Fruit fly (Drosophila melanogaster) whole organism, embryonic: ENCODE data around the gene RpS3.
A peak's percentile ranks its signal among the peaks of the same experiment; 100 is the strongest.

Experiments
- CG1024 ChIP-seq: fragments of 200-800 bp; sonication (Bioruptor generic); IDR thresholded peaks from 2 replicates; pipeline ENCODE4 v1.3.6; 2022; ENCODE audit warnings: missing biosample characterization, missing genetic modification characterization
- CG11247 ChIP-seq: fragments of 200-800 bp; sonication (Bioruptor generic); IDR thresholded peaks from 2 replicates; pipeline ENCODE4 v1.3.6; 2022; ENCODE audit warnings: missing biosample characterization, missing genetic modification characterization
- CG12391 ChIP-seq: fragments of 200-800 bp; sonication (Bioruptor generic); optimal IDR thresholded peaks from 3 replicates; lab custom pipeline; 2018; ENCODE audit warnings: missing biosample characterization, mild to moderate bottlenecking, missing genetic modification characterization, moderate library complexity
- CG12769 ChIP-seq: fragments of 200-800 bp; sonication (Bioruptor generic); optimal IDR thresholded peaks from 2 replicates; lab custom pipeline; 2019; ENCODE audit warnings: missing biosample characterization, mild to moderate bottlenecking, missing genetic modification characterization, moderate library complexity
- CG12942 ChIP-seq: fragments of 200-800 bp; sonication (Bioruptor generic); optimal IDR thresholded peaks from 3 replicates; lab custom pipeline; 2016; ENCODE audit warnings: missing biosample characterization, missing genetic modification characterization
- CG14050 ChIP-seq: fragments of 200-800 bp; sonication (Bioruptor generic); IDR thresholded peaks from 3 replicates; pipeline ENCODE4 v1.3.6; 2022; ENCODE audit warnings: missing biosample characterization, missing genetic modification characterization
- CG15601 ChIP-seq: fragments of 200-800 bp; sonication (Bioruptor generic); optimal IDR thresholded peaks from 3 replicates; lab custom pipeline; 2019; ENCODE audit warnings: missing biosample characterization, mild to moderate bottlenecking, missing genetic modification characterization, moderate library complexity
- CG16779 ChIP-seq: fragments of 200-800 bp; sonication (Bioruptor generic); IDR thresholded peaks from 2 replicates; pipeline ENCODE4 v1.3.6; 2022; ENCODE audit warnings: missing biosample characterization, missing genetic modification characterization
- CG17328 ChIP-seq: fragments of 200-800 bp; sonication (Bioruptor generic); IDR thresholded peaks from 2 replicates; pipeline ENCODE4 v1.3.6; 2022; ENCODE audit warnings: missing biosample characterization, missing genetic modification characterization
- CG1792 ChIP-seq: fragments of 200-800 bp; sonication (Bioruptor generic); optimal IDR thresholded peaks from 2 replicates; lab custom pipeline; 2016; ENCODE audit warnings: missing biosample characterization, missing genetic modification characterization
- CG18262 ChIP-seq: fragments of 200-800 bp; optimal IDR thresholded peaks from 3 replicates; lab custom pipeline; 2019; ENCODE audit warnings: missing biosample characterization, mild to moderate bottlenecking, missing genetic modification characterization, moderate library complexity
- CG18619 ChIP-seq: fragments of 200-800 bp; sonication (Bioruptor generic); optimal IDR thresholded peaks from 3 replicates; lab custom pipeline; 2017; ENCODE audit warnings: missing biosample characterization, mild to moderate bottlenecking, missing genetic modification characterization
- CG31441 ChIP-seq: fragments of 200-800 bp; sonication (Bioruptor generic); IDR thresholded peaks from 2 replicates; pipeline ENCODE4 v1.3.6; 2022; ENCODE audit warnings: missing biosample characterization, missing genetic modification characterization
- CG4424 ChIP-seq: fragments of 200-800 bp; sonication (Bioruptor generic); optimal IDR thresholded peaks from 3 replicates; lab custom pipeline; 2016; ENCODE audit warnings: missing biosample characterization, missing genetic modification characterization
- CG6175 ChIP-seq: fragments of 200-800 bp; sonication (Bioruptor generic); IDR thresholded peaks from 3 replicates; pipeline ENCODE4 v1.3.6; 2022; ENCODE audit warnings: missing biosample characterization, missing genetic modification characterization
- CG6813 ChIP-seq: fragments of 200-800 bp; sonication (Bioruptor generic); optimal IDR thresholded peaks from 2 replicates; lab custom pipeline; 2017; ENCODE audit warnings: missing biosample characterization, missing genetic modification characterization, mild to moderate bottlenecking, moderate library complexity, missing genetic modification reagents
- CG7372 ChIP-seq: fragments of 200-800 bp; sonication (Bioruptor generic); IDR thresholded peaks from 2 replicates; pipeline ENCODE4 v1.3.6; 2022; ENCODE audit warnings: missing biosample characterization, missing genetic modification characterization
- CG8281 ChIP-seq: fragments of 200-800 bp; sonication (Bioruptor generic); optimal IDR thresholded peaks from 2 replicates; lab custom pipeline; 2018; ENCODE audit warnings: missing biosample characterization, mild to moderate bottlenecking, missing genetic modification characterization, moderate library complexity
- CG8478 ChIP-seq: fragments of >200 bp; optimal IDR thresholded peaks from 2 replicates; lab custom pipeline; 2018
- CrebB ChIP-seq: fragments of 200-800 bp; sonication (Bioruptor generic); optimal IDR thresholded peaks from 3 replicates; lab custom pipeline; 2018; ENCODE audit warnings: missing biosample characterization, mild to moderate bottlenecking, missing genetic modification characterization
- D19A ChIP-seq: fragments of 200-800 bp; optimal IDR thresholded peaks from 3 replicates; lab custom pipeline; 2019; ENCODE audit warnings: missing biosample characterization, mild to moderate bottlenecking, missing genetic modification characterization, moderate library complexity
- Deaf1 ChIP-seq: fragments of 200-800 bp; optimal IDR thresholded peaks from 3 replicates; lab custom pipeline; 2019; ENCODE audit warnings: missing biosample characterization, mild to moderate bottlenecking, missing genetic modification characterization, moderate library complexity
- Doc3 ChIP-seq: fragments of 200-800 bp; sonication (Bioruptor generic); IDR thresholded peaks from 3 replicates; pipeline ENCODE4 v1.3.6; 2022; ENCODE audit warnings: missing biosample characterization, missing genetic modification characterization; ENCODE audit not compliant: partially characterized antibody
- Ets65A ChIP-seq: fragments of 200-800 bp; sonication (Bioruptor generic); peaks from one replicate; lab custom pipeline; 2016; ENCODE audit warnings: missing biosample characterization, missing genetic modification characterization
- HHEX ChIP-seq: fragments of 200-800 bp; sonication (Bioruptor generic); optimal IDR thresholded peaks from 3 replicates; lab custom pipeline; 2017; ENCODE audit warnings: missing biosample characterization, mild to moderate bottlenecking, missing genetic modification characterization, missing genetic modification reagents
- Lpt ChIP-seq: fragments of >200 bp; optimal IDR thresholded peaks from 2 replicates; lab custom pipeline; 2018; ENCODE audit warnings: missing biosample characterization, missing genetic modification characterization
- Med ChIP-seq: fragments of 200-800 bp; sonication (Bioruptor generic); peaks from one replicate; lab custom pipeline; 2016; ENCODE audit warnings: missing biosample characterization, missing genetic modification characterization, mild to moderate bottlenecking, inconsistent platforms, moderate library complexity
- Mes4 ChIP-seq: fragments of 200-800 bp; sonication (Bioruptor generic); optimal IDR thresholded peaks from 2 replicates; lab custom pipeline; 2016; ENCODE audit warnings: missing biosample characterization, missing genetic modification characterization
- Myb ChIP-seq: fragments of 200-800 bp; sonication (Bioruptor generic); optimal IDR thresholded peaks from 2 replicates; lab custom pipeline; 2016; ENCODE audit warnings: missing biosample characterization, missing genetic modification characterization
- Nf-YC ChIP-seq: fragments of 200-800 bp; optimal IDR thresholded peaks from 3 replicates; lab custom pipeline; 2019; ENCODE audit warnings: missing biosample characterization, mild to moderate bottlenecking, missing genetic modification characterization, moderate library complexity
- PHDP ChIP-seq: fragments of 200-800 bp; sonication (Bioruptor generic); optimal IDR thresholded peaks from 3 replicates; lab custom pipeline; 2018; ENCODE audit warnings: missing biosample characterization, mild to moderate bottlenecking, missing genetic modification characterization, moderate library complexity
- Sry-β ChIP-seq: fragments of 200-800 bp; sonication (Bioruptor generic); optimal IDR thresholded peaks from 2 replicates; lab custom pipeline; 2018; ENCODE audit warnings: missing biosample characterization, mild to moderate bottlenecking, missing genetic modification characterization, moderate library complexity
- abd-A ChIP-seq: fragments of 200-800 bp; sonication (Bioruptor generic); optimal IDR thresholded peaks from 3 replicates; lab custom pipeline; 2019; ENCODE audit warnings: missing biosample characterization, mild to moderate bottlenecking, missing genetic modification characterization, moderate library complexity
- ara ChIP-seq: fragments of 200-800 bp; sonication (Bioruptor generic); IDR thresholded peaks from 2 replicates; pipeline ENCODE4 v1.3.6; 2022; ENCODE audit warnings: missing biosample characterization, missing genetic modification characterization
- bab2 ChIP-seq: fragments of 200-800 bp; sonication (Bioruptor generic); optimal IDR thresholded peaks from 2 replicates; lab custom pipeline; 2016; ENCODE audit warnings: missing biosample characterization, missing genetic modification characterization
- btn ChIP-seq: fragments of 200-800 bp; sonication (Bioruptor generic); optimal IDR thresholded peaks from 2 replicates; lab custom pipeline; 2016; ENCODE audit warnings: missing biosample characterization, missing genetic modification characterization
- dmrt99B ChIP-seq: fragments of 200-800 bp; sonication (Bioruptor generic); optimal IDR thresholded peaks from 2 replicates; lab custom pipeline; 2018; ENCODE audit warnings: missing biosample characterization, mild to moderate bottlenecking, missing genetic modification characterization, moderate library complexity
- exex ChIP-seq: fragments of 200-800 bp; sonication (Bioruptor generic); optimal IDR thresholded peaks from 4 replicates; lab custom pipeline; 2018; ENCODE audit warnings: missing biosample characterization, mild to moderate bottlenecking, missing genetic modification characterization, moderate library complexity
- gt ChIP-seq: fragments of 200-800 bp; sonication (Bioruptor generic); IDR thresholded peaks from 2 replicates; pipeline ENCODE4 v1.3.6; 2022; ENCODE audit warnings: missing biosample characterization, missing genetic modification characterization
- hbn ChIP-seq: fragments of 200-800 bp; sonication (Bioruptor generic); IDR thresholded peaks from 2 replicates; pipeline ENCODE4 v1.3.6; 2022; ENCODE audit warnings: missing biosample characterization, missing genetic modification characterization; ENCODE audit not compliant: partially characterized antibody
- kni ChIP-seq: fragments of 200-800 bp; sonication (Bioruptor generic); optimal IDR thresholded peaks from 3 replicates; lab custom pipeline; 2017; ENCODE audit warnings: mild to moderate bottlenecking, missing biosample characterization, missing genetic modification reagents, missing genetic modification characterization
- lbe ChIP-seq: fragments of 200-800 bp; sonication (Bioruptor generic); optimal IDR thresholded peaks from 2 replicates; lab custom pipeline; 2016; ENCODE audit warnings: missing biosample characterization, mild to moderate bottlenecking, missing genetic modification characterization
- scrt ChIP-seq: fragments of 200-800 bp; sonication (Bioruptor generic); optimal IDR thresholded peaks from 2 replicates; lab custom pipeline; 2018; ENCODE audit warnings: missing biosample characterization, mild to moderate bottlenecking, missing genetic modification characterization, moderate library complexity
- sens ChIP-seq: fragments of 200-800 bp; sonication (Bioruptor generic); peaks from one replicate; lab custom pipeline; 2016; ENCODE audit warnings: missing biosample characterization, missing genetic modification characterization
- slou ChIP-seq: fragments of 200-800 bp; sonication (Bioruptor generic); optimal IDR thresholded peaks from 3 replicates; lab custom pipeline; 2016; ENCODE audit warnings: missing biosample characterization, missing genetic modification characterization
- tap ChIP-seq: fragments of 200-800 bp; optimal IDR thresholded peaks from 3 replicates; lab custom pipeline; 2019; ENCODE audit warnings: missing biosample characterization, mild to moderate bottlenecking, missing genetic modification characterization, moderate library complexity
- tio ChIP-seq: fragments of 200-800 bp; sonication (Bioruptor generic); optimal IDR thresholded peaks from 2 replicates; lab custom pipeline; 2017; ENCODE audit warnings: missing biosample characterization, missing genetic modification characterization, inconsistent platforms
- twi ChIP-seq: fragments of 200-800 bp; optimal IDR thresholded peaks from 2 replicates; lab custom pipeline; 2019; ENCODE audit warnings: missing biosample characterization, mild to moderate bottlenecking, missing genetic modification characterization, moderate library complexity
- tx ChIP-seq: fragments of 200-800 bp; sonication (Bioruptor generic); optimal IDR thresholded peaks from 2 replicates; lab custom pipeline; 2016; ENCODE audit warnings: missing biosample characterization, missing genetic modification characterization

The RpS3 gene

DNA sequence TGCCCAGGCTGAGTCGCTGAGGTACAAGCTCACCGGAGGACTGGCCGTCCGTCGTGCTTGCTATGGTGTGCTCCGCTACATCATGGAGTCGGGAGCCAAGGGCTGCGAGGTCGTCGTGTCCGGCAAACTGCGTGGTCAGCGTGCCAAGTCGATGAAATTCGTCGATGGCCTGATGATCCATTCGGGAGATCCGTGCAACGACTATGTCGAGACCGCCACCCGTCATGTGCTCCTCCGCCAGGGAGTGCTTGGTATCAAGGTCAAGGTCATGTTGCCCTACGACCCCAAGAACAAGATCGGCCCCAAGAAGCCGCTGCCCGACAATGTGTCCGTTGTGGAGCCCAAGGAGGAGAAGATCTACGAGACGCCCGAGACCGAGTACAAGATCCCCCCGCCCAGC lies 808 bp downstream of the RpS3 start:
- peak; percentile 78 for TF ChIP-seq Ets65A (GFP tag; lab: Kevin White, UChicago)
- TF ChIP-seq CG7372 (GFP tag; lab: Robert Waterston, UW): no peak
- no peak for TF ChIP-seq PHDP (tag; lab: Kevin White, UChicago)
- no peak for TF ChIP-seq Myb (GFP tag; lab: Kevin White, UChicago)
- TF ChIP-seq Med (GFP tag; lab: Kevin White, UChicago): peak; percentile 71
- TF ChIP-seq CG8478 (lab: Kevin White, UChicago): peak; percentile 7
- no peak for TF ChIP-seq scrt (GFP tag; lab: Kevin White, UChicago)
- TF ChIP-seq lbe: no peak
- TF ChIP-seq Nf-YC (tag; lab: Kevin White, UChicago): no peak
- no peak for TF ChIP-seq tio (GFP tag; lab: Kevin White, UChicago)
- TF ChIP-seq bab2 (GFP tag; lab: Kevin White, UChicago): no peak
- 0 out of 2 replicates have a peak, but pooled peaks have one; percentile 21 for TF ChIP-seq hbn (GFP tag; lab: Robert Waterston, UW)
- no peak for TF ChIP-seq twi (tag; lab: Kevin White, UChicago)
- TF ChIP-seq CrebB: no peak

- no peak for TF ChIP-seq CG6175
- TF ChIP-seq Ets65A (GFP tag; lab: Kevin White, UChicago): peak; percentile 16
- TF ChIP-seq sens (GFP tag; lab: Kevin White, UChicago): peak; percentile 46
- no peak for TF ChIP-seq Sry-β (GFP tag; lab: Kevin White, UChicago)
- TF ChIP-seq CG16779 (GFP tag; lab: Robert Waterston, UW): 0 out of 2 replicates have a peak, but pooled peaks have one; percentile 19
- no peak for TF ChIP-seq CG14050 (GFP tag; lab: Robert Waterston, UW)
Observed at dm6 chr3R:23360356-23360755, 1.7 kb downstream of the RpS3 start.

DNA sequence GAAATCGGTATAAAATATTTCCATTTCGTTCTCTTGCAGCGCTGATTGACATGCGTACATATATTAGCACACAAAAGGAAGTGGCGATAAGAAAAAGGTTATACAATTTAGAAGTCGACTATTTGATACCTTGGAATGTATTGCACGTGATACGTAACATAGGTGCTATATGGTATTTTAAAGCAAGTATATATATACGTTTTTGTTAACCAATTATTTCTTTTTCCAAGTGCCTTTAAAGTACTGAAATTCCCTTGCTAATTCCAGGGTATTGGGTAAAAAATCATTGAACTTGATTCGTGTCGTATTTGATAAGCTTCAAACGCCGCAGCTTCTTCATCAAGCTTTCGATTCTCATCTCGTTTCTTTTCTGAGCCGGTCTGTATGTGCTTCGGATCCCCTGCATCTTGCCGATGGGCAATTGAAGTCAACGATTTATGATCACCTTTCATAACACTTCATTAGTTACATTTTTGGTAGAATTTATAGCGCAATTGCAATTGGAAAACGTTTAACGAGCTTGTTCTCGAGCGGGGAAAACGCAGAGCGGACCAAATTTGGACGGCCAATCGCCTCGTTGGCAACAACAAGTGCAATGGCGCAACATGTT lies 5.0 kb downstream of the RpS3 start, which contains the start of gene CG4408:
Gene CG4408 (minus strand): TSS at position 60 of the 610 bp plus-strand sequence.
- TF ChIP-seq HHEX (GFP tag; lab: Kevin White, UChicago) (peak; percentile 32), CG15601 (no peak), CG1024 (no peak), dmrt99B (tag; lab: Kevin White, UChicago) (peak; percentile 31), CG31441 (GFP tag; lab: Robert Waterston, UW) (no peak), CG4424 (GFP tag; lab: Kevin White, UChicago) (peak; percentile 16), CG12391 (tag; lab: Kevin White, UChicago) (peak; percentile 10), CG12769 (tag; lab: Kevin White, UChicago) (no peak), gt (GFP tag; lab: Robert Waterston, UW) (no peak), D19A (tag; lab: Kevin White, UChicago) (peak; percentile 25), slou (GFP tag; lab: Kevin White, UChicago) (no peak), CG17328 (GFP tag; lab: Robert Waterston, UW) (peak; percentile 20; the same call in 1 of the 2 replicates), CG1792 (GFP tag; lab: Kevin White, UChicago) (peak; percentile 4), tx (no peak), abd-A (no peak), CG11247 (no peak), ara (no peak), exex (tag; lab: Kevin White, UChicago) (no peak), Doc3 (GFP tag; lab: Robert Waterston, UW) (no peak), CG6813 (GFP tag; lab: Kevin White, UChicago) (peak; percentile 50), Mes4 (GFP tag; lab: Kevin White, UChicago) (no peak), kni (GFP tag; lab: Kevin White, UChicago) (no peak), btn (GFP tag; lab: Kevin White, UChicago) (no peak), Deaf1 (tag; lab: Kevin White, UChicago) (no peak), CG18262 (tag; lab: Kevin White, UChicago) (peak; percentile 24), Lpt (GFP tag; lab: Kevin White, UChicago) (no peak), tap (tag; lab: Kevin White, UChicago) (no peak), CG8281 (tag; lab: Kevin White, UChicago) (no peak), CG18619 (GFP tag; lab: Kevin White, UChicago) (no peak), CG12942 (no peak)
